Worm (Caenorhabditis elegans): ENCODE data around the gene K07G6.1.

ce11 chrII:1763072-1763471, 21.7 kb downstream of the K07G6.1 start, which contains the start of gene math-28:
- TF ChIP-seq elt-3 (tag; optimal IDR thresholded peaks at IDR 0.05) = no peak
- TF ChIP-seq snpc-4 (tag; optimal IDR thresholded peaks at IDR 0.05) = no peak
- TF ChIP-seq fos-1 (tag; optimal IDR thresholded peaks at IDR 0.05) = no peak
- no peak for TF ChIP-seq nhr-129 (tag; optimal IDR thresholded peaks at IDR 0.05)
- TF ChIP-seq F13H6.1 (tag; optimal IDR thresholded peaks at IDR 0.05) = no peak
- no peak for TF ChIP-seq lin-13 (GFP tag; optimal IDR thresholded peaks at IDR 0.05)
- TF ChIP-seq nhr-25 (tag; optimal IDR thresholded peaks at IDR 0.05) = no peak
- TF ChIP-seq lin-39 (tag; optimal IDR thresholded peaks at IDR 0.05) = no peak
- TF ChIP-seq ztf-4 (tag; optimal IDR thresholded peaks at IDR 0.05) = no peak
- TF ChIP-seq alr-1 (tag; optimal IDR thresholded peaks at IDR 0.05) = no peak
- no peak for TF ChIP-seq ama-1 (optimal IDR thresholded peaks at IDR 0.05)
- no peak for TF ChIP-seq elt-1 (tag; optimal IDR thresholded peaks at IDR 0.05)
